Worm (Caenorhabditis elegans) whole organism, L4/young adult: ENCODE results near the gene F47B8.5.

Experiments
- W03F9.2 ChIP-seq: fragments of 150-350 bp; optimal IDR thresholded peaks from 2 replicates; lab custom pipeline; 2014; ENCODE audit warnings: missing biosample characterization, missing genetic modification characterization
- him-1 ChIP-seq: sonication (generic microtip); optimal IDR thresholded peaks from 2 replicates; lab custom pipeline; 2016; ENCODE audit warnings: missing genotype, missing genetic modification reagents, missing genetic modification characterization, missing compliant biosample characterization

- TF ChIP-seq W03F9.2 (tag; lab: Kevin White, UChicago), result no peak
- no peak for TF ChIP-seq him-1 (tag; lab: Kevin White, UChicago)
These were observed 11.2 kb downstream of the F47B8.5 start, which contains the start of gene F47B8.2 for ce11 chrV:14316525-14316924.
